Worm (Caenorhabditis elegans) whole organism, midembryonic: ENCODE results near the gene C01B10.6.
"Not testable (repeated sequence)": the region's sequence is repeated elsewhere in the genome, so short reads cannot be mapped to it uniquely, and the experiment has no call there.

Experiments
- cog-1 ChIP-seq: sonication (generic microtip); optimal IDR thresholded peaks from 2 replicates; lab custom pipeline; 2016; ENCODE audit warnings: missing genetic modification characterization, missing compliant biosample characterization
- ref-1 ChIP-seq: fragments of 200-800 bp; sonication (Bioruptor generic); conservative IDR thresholded peaks from 2 replicates; pipeline ENCODE4 v1.3.6; 2022; ENCODE audit warnings: missing genetic modification reagents, missing genetic modification characterization, missing compliant biosample characterization

DNA sequence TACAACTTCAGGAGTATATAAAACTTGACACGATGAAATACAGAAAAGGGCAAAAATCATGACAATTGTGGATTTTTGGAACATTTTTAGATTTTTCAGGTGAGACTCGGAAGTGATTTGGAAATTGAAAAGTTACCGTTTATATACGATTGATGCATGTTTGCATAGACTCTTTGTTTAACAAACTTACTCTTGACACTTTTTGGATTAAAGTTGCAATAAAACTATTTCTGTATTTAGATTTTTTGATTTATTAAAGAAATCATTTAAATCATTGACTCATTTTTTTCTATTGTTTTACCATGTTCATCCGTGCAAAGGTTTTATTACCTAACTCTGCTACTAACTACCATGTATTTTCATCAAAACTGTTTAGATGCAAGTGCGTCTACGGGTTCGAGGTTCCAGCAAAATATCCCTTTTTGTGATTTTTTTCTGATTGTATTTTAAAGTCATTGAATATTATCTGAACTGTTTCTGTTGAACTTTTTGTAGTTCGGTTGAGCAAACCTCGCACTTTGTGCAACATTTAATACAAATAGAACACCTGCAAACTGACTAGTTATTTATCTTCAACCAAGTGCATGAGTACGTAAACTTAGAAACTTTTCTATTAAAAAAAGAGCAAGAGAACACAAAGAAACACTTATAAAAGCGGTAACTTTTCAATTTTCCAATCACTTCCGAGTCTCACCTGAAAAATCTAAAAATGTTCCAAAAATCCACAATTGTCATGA is 48.8 kb upstream of the C01B10.6 start, which contains the start of the genes nspb-1 and nspb-2:
- not testable (repeated sequence) for TF ChIP-seq ref-1 (GFP tag; lab: Robert Waterston, UW); cog-1 (tag; lab: Kevin White, UChicago)
